Fruit fly (Drosophila melanogaster) Kc167 (cell line): ENCODE data around the gene CG46430.

Experiments used
- Myc ChIP-seq: fragments of >200 bp; optimal IDR thresholded peaks from 2 replicates; lab custom pipeline; 2017; ENCODE audit warnings: missing external identifiers
- ttk ChIP-seq: sonication (Bioruptor generic); optimal IDR thresholded peaks from 2 replicates; lab custom pipeline; 2017; ENCODE audit warnings: missing external identifiers

DNA sequence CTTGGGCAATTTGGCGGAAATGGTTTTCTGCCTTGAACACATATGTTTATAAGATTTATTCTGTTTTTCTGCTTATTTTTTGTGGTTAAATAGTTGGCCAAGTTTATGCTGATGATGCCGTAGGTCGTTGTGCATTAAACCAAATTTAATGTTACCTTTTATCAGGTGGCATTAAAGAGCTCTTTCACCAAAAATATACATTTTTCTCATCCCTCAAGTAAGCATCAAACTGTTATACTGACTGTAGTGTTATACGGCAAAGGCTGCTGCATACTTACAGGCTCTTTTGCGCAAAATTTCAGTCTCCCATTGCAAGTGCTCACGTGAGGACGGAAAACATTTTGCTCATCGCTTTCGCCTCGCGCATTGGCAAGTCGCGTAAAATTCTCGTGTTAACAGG, 2.8 kb downstream of the CG46430 start, which contains the start of gene Rbfox1:
- TF ChIP-seq ttk (lab: Kevin White, UChicago): no peak
- TF ChIP-seq Myc (lab: Kevin White, UChicago): no peak
